Fruit fly (Drosophila melanogaster): ENCODE data around the gene Adh.

DNA sequence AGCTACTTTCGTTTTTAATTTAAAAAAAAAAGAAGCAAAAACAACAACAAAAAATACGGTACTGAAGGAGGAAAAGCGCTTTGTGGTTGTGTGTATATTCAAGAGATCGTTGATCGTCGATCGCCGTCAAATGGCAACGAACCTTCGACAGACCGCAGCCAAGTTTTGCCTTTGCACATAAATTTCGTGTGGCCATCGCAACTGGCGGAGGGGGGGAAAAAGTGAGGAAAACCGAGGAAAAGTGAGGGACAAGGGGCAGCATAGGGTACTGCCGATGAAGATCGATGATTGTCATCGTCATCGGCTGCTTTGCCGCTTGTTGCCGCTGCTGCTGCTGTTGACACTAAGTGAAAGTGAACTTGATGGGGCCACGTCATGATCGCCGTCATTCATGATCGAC is 39.6 kb downstream of the Adh start:
- TF ChIP-seq Jra (GFP tag; optimal IDR thresholded peaks at IDR 0.05) (no peak), dmrt93B (GFP tag; optimal IDR thresholded peaks at IDR 0.05) (no peak), Abd-B (GFP tag; optimal IDR thresholded peaks at IDR 0.05) (no peak), psq (GFP tag; optimal IDR thresholded peaks at IDR 0.05) (no peak), Mio (GFP tag; optimal IDR thresholded peaks at IDR 0.05) (no peak), rgr (GFP tag; optimal IDR thresholded peaks at IDR 0.05) (no peak), woc (GFP tag; optimal IDR thresholded peaks at IDR 0.05) (no peak), Myc (optimal IDR thresholded peaks at IDR 0.05) (no peak), tai (GFP tag; optimal IDR thresholded peaks at IDR 0.05) (no peak), pan (optimal IDR thresholded peaks at IDR 0.05) (no peak), Hr78 (GFP tag; optimal IDR thresholded peaks at IDR 0.05) (no peak), OdsH (GFP tag; optimal IDR thresholded peaks at IDR 0.05) (no peak), br (GFP tag; optimal IDR thresholded peaks at IDR 0.05) (no peak)

Data from whole organism, wandering third instar larva.